Worm (Caenorhabditis elegans) whole organism, late embryonic: ENCODE data around the gene fbxc-29.
A peak's percentile ranks its signal among the peaks of the same experiment; 100 is the strongest.

Experiments used
- C08G9.2 ChIP-seq: sonication (generic microtip); optimal IDR thresholded peaks from 2 replicates; lab custom pipeline; 2016; ENCODE audit warnings: mild to moderate bottlenecking, missing genetic modification characterization, moderate library complexity, missing compliant biosample characterization
- F13H6.1 ChIP-seq: sonication (generic microtip); optimal IDR thresholded peaks from 2 replicates; lab custom pipeline; 2016; ENCODE audit warnings: missing genetic modification characterization, missing compliant biosample characterization
- K09A11.1 ChIP-seq: sonication (generic microtip); optimal IDR thresholded peaks from 2 replicates; lab custom pipeline; 2017; ENCODE audit warnings: antibody characterized with exemption, mild to moderate bottlenecking, missing genetic modification characterization, missing compliant biosample characterization; ENCODE audit not compliant: insufficient read depth
- T23F11.4 ChIP-seq: fragments of 200-800 bp; sonication (Bioruptor generic); optimal IDR thresholded peaks from 2 replicates; lab custom pipeline; 2018; ENCODE audit warnings: mild to moderate bottlenecking, missing genetic modification characterization, missing compliant biosample characterization
- ceh-22 ChIP-seq: sonication (generic microtip); optimal IDR thresholded peaks from 2 replicates; lab custom pipeline; 2017; ENCODE audit warnings: missing biosample characterization, missing genetic modification characterization
- ceh-30 ChIP-seq: fragments of 150-350 bp; optimal IDR thresholded peaks from 2 replicates; lab custom pipeline; 2014; ENCODE audit warnings: missing biosample characterization, missing genetic modification characterization
- ceh-31 ChIP-seq: sonication (generic microtip); optimal IDR thresholded peaks from 2 replicates; lab custom pipeline; 2016; ENCODE audit warnings: missing genetic modification characterization, missing compliant biosample characterization
- ceh-34 ChIP-seq: sonication (generic microtip); optimal IDR thresholded peaks from 2 replicates; lab custom pipeline; 2016; ENCODE audit warnings: mild to moderate bottlenecking, missing genetic modification characterization, missing compliant biosample characterization
- ceh-48 ChIP-seq: sonication (generic microtip); optimal IDR thresholded peaks from 2 replicates; lab custom pipeline; 2016; ENCODE audit warnings: missing genetic modification characterization, inconsistent platforms, missing compliant biosample characterization
- ceh-6 ChIP-seq: fragments of 200-800 bp; sonication (Bioruptor generic); optimal IDR thresholded peaks from 2 replicates; lab custom pipeline; 2018; ENCODE audit warnings: mild to moderate bottlenecking, missing genetic modification characterization, missing compliant biosample characterization
- dve-1 ChIP-seq: sonication (generic microtip); optimal IDR thresholded peaks from 2 replicates; lab custom pipeline; 2017; ENCODE audit warnings: antibody characterized with exemption, mild to moderate bottlenecking, missing genetic modification characterization, missing compliant biosample characterization
- elt-2 ChIP-seq: sonication (generic microtip); optimal IDR thresholded peaks from 2 replicates; lab custom pipeline; 2016; ENCODE audit warnings: missing genetic modification reagents, missing genetic modification characterization, missing compliant biosample characterization
- ets-4 ChIP-seq: sonication (generic microtip); optimal IDR thresholded peaks from 2 replicates; lab custom pipeline; 2016; ENCODE audit warnings: missing genetic modification characterization, missing compliant biosample characterization
- fax-1 ChIP-seq: sonication (generic microtip); optimal IDR thresholded peaks from 2 replicates; lab custom pipeline; 2016; ENCODE audit warnings: missing genotype, missing genetic modification characterization, missing compliant biosample characterization
- fkh-10 ChIP-seq: fragments of 150-350 bp; optimal IDR thresholded peaks from 2 replicates; lab custom pipeline; 2014; ENCODE audit warnings: missing biosample characterization, missing genetic modification reagents, missing genetic modification characterization
- fkh-6 ChIP-seq: sonication (generic microtip); optimal IDR thresholded peaks from 2 replicates; lab custom pipeline; 2016; ENCODE audit warnings: missing genetic modification characterization, missing compliant biosample characterization
- gmeb-2 ChIP-seq: sonication (generic microtip); optimal IDR thresholded peaks from 2 replicates; lab custom pipeline; 2016; ENCODE audit warnings: missing genetic modification characterization, inconsistent platforms, missing compliant biosample characterization
- hlh-13 ChIP-seq: fragments of 200-800 bp; sonication (Bioruptor generic); optimal IDR thresholded peaks from 2 replicates; lab custom pipeline; 2018; ENCODE audit warnings: mild to moderate bottlenecking, missing genetic modification characterization, missing compliant biosample characterization
- hlh-30 ChIP-seq: sonication (generic microtip); optimal IDR thresholded peaks from 2 replicates; lab custom pipeline; 2017; ENCODE audit warnings: antibody characterized with exemption, missing genetic modification characterization, missing compliant biosample characterization; ENCODE audit not compliant: insufficient read depth
- madf-2 ChIP-seq: sonication (generic microtip); optimal IDR thresholded peaks from 2 replicates; lab custom pipeline; 2017; ENCODE audit warnings: missing genetic modification characterization, missing compliant biosample characterization
- mec-3 ChIP-seq: sonication (generic microtip); optimal IDR thresholded peaks from 2 replicates; lab custom pipeline; 2016; ENCODE audit warnings: borderline replicate concordance, missing genetic modification characterization, missing compliant biosample characterization
- nfya-1 ChIP-seq: sonication (generic microtip); optimal IDR thresholded peaks from 2 replicates; lab custom pipeline; 2017; ENCODE audit warnings: missing genetic modification characterization, mild to moderate bottlenecking, missing compliant biosample characterization, antibody characterized with exemption, moderate library complexity
- nhr-11 ChIP-seq: fragments of 150-350 bp; optimal IDR thresholded peaks from 2 replicates; lab custom pipeline; 2014; ENCODE audit warnings: missing biosample characterization, missing genetic modification characterization
- nhr-232 ChIP-seq: sonication (generic microtip); optimal IDR thresholded peaks from 2 replicates; lab custom pipeline; 2016; ENCODE audit warnings: missing genetic modification characterization, missing compliant biosample characterization
- npax-4 ChIP-seq: sonication (generic microtip); optimal IDR thresholded peaks from 2 replicates; lab custom pipeline; 2016; ENCODE audit warnings: missing genetic modification characterization, missing compliant biosample characterization
- odd-2 ChIP-seq: sonication (generic microtip); optimal IDR thresholded peaks from 2 replicates; lab custom pipeline; 2017; ENCODE audit warnings: antibody characterized with exemption, mild to moderate bottlenecking, missing genetic modification characterization, missing compliant biosample characterization
- pag-3 ChIP-seq: sonication (generic microtip); optimal IDR thresholded peaks from 2 replicates; lab custom pipeline; 2016; ENCODE audit warnings: missing compliant biosample characterization, missing genetic modification characterization, borderline replicate concordance
- pqm-1 ChIP-seq: sonication (generic microtip); optimal IDR thresholded peaks from 2 replicates; lab custom pipeline; 2016; ENCODE audit warnings: missing genetic modification characterization, missing compliant biosample characterization
- pros-1 ChIP-seq: fragments of 150-350 bp; optimal IDR thresholded peaks from 2 replicates; lab custom pipeline; 2014; ENCODE audit warnings: missing biosample characterization, missing genetic modification reagents, missing genetic modification characterization
- ref-2 ChIP-seq: sonication (generic microtip); optimal IDR thresholded peaks from 2 replicates; lab custom pipeline; 2016; ENCODE audit warnings: missing genetic modification characterization, missing compliant biosample characterization
- rnt-1 ChIP-seq: sonication (generic microtip); optimal IDR thresholded peaks from 2 replicates; lab custom pipeline; 2016; ENCODE audit warnings: missing genetic modification characterization, missing compliant biosample characterization
- sdc-2 ChIP-seq: sonication (generic microtip); optimal IDR thresholded peaks from 2 replicates; lab custom pipeline; 2016; ENCODE audit warnings: missing genotype, missing genetic modification characterization, missing compliant biosample characterization
- sox-2 ChIP-seq: fragments of 200-800 bp; sonication (Bioruptor generic); IDR thresholded peaks from 2 replicates; pipeline ENCODE4 v1.3.6; 2022; ENCODE audit warnings: missing genetic modification reagents, missing genetic modification characterization, missing compliant biosample characterization
- sox-4 ChIP-seq: sonication (generic microtip); optimal IDR thresholded peaks from 2 replicates; lab custom pipeline; 2017; ENCODE audit warnings: mild to moderate bottlenecking, missing genetic modification characterization, inconsistent platforms, missing compliant biosample characterization
- syd-9 ChIP-seq: sonication (generic microtip); optimal IDR thresholded peaks from 2 replicates; lab custom pipeline; 2016; ENCODE audit warnings: mild to moderate bottlenecking, missing genetic modification characterization, moderate library complexity, missing compliant biosample characterization
- tbx-2 ChIP-seq: sonication (generic microtip); optimal IDR thresholded peaks from 2 replicates; lab custom pipeline; 2016; ENCODE audit warnings: missing genetic modification characterization, missing compliant biosample characterization
- tbx-7 ChIP-seq: sonication (generic microtip); optimal IDR thresholded peaks from 2 replicates; lab custom pipeline; 2016; ENCODE audit warnings: missing genotype, missing genetic modification characterization, missing compliant biosample characterization
- unc-3 ChIP-seq, 2 experiments: fragments of 200-800 bp in 1 of 2; sonication (Bioruptor generic) in 1 of 2; sonication (generic microtip) in 1 of 2; conservative IDR thresholded peaks in 1 of 2; optimal IDR thresholded peaks in 1 of 2; 2 replicates each; pipeline versions ENCODE4 v1.3.6 to Lab custom; 2016 to 2022; ENCODE audit warnings: missing compliant biosample characterization in 2 of 2, missing genetic modification characterization in 2 of 2, missing genetic modification reagents in 1 of 2
- unc-42 ChIP-seq: sonication (generic microtip); optimal IDR thresholded peaks from 2 replicates; lab custom pipeline; 2016; ENCODE audit warnings: missing genotype, missing genetic modification characterization, missing compliant biosample characterization
- ztf-16 ChIP-seq: sonication (generic microtip); optimal IDR thresholded peaks from 2 replicates; lab custom pipeline; 2017; ENCODE audit warnings: missing genetic modification characterization, missing compliant biosample characterization

Gene fbxc-29

DNA sequence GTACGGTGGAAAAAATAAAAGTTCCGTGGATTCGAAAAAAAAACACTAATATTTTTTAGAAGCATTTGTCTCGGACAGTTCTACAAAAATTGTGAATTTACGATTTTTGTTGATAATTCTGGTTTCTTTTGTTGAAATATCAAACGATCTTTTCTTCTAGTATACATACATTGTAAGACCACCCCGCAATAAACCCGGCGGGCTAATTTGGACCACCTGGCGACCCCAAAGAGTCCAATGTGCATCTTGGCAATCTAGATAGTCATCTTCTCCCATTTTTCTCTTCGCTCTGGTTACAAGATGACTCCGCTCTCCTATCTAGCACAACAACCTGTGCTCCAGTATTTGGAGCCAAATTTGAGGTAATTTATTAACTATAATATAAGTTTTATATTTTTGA, at the start of gene fbxc-29:
TSS of gene fbxc-29 (plus strand) at position 301 of the 400 bp plus-strand sequence.
- TF ChIP-seq ceh-48 (tag; lab: Kevin White, UChicago): no peak
- TF ChIP-seq fkh-10 (GFP tag; lab: Kevin White, UChicago): no peak
- no peak for TF ChIP-seq ceh-31
- TF ChIP-seq tbx-2 (tag; lab: Kevin White, UChicago): no peak
- no peak for TF ChIP-seq pag-3 (tag; lab: Kevin White, UChicago)
- TF ChIP-seq ceh-22: no peak

ce11 chrII:866801-867200, 49.1 kb upstream of the fbxc-29 start, which contains the start of gene Y46B2A.3:
TSS of gene Y46B2A.3 (minus strand) at chrII:866901.
- TF ChIP-seq nfya-1 (tag; lab: Kevin White, UChicago) (no peak), fkh-6 (tag; lab: Kevin White, UChicago) (no peak), sdc-2 (tag; lab: Kevin White, UChicago) (no peak), ztf-16 (tag; lab: Kevin White, UChicago) (no peak), T23F11.4 (GFP tag; lab: Kevin White, UChicago) (no peak), hlh-30 (tag; lab: Kevin White, UChicago) (no peak), rnt-1 (no peak), ref-2 (tag; lab: Kevin White, UChicago) (no peak), unc-42 (tag; lab: Kevin White, UChicago) (no peak)

DNA sequence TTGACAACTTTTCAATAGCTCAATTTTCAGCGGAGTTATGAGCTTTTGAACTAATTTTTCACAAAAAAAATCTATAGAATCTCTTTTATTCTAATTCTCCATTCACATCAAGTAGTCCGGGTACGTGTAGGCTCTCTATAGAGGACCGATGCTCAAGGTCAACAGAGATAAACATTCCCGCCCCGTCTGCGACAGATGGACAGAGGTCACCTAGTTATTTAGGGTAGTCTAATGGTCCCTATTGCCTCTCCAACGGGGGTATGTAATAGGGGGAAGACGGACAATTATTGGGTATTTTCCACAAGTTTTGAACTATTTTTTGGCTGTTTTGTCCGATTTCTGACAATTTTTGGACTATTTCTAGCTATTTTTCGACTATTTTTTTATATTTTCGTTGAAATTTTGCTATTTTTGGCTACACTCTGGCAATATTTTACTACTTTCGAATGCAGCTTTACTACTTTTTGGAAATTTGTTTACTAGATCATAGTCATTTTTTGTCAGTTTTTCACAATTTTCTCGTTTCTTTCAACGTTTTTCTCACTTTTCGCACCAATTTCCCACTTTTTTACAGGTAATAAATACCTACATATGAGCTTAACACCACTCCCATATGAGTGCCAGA, 47.5 kb upstream of the fbxc-29 start, which contains the start of gene fbxc-51:
TSS of gene fbxc-51 (plus strand) at position 575 of the 625 bp plus-strand sequence.
- TF ChIP-seq ceh-48 (tag; lab: Kevin White, UChicago): no peak
- peak; percentile 30 for TF ChIP-seq elt-2 (tag; lab: Kevin White, UChicago)

- TF ChIP-seq ceh-48 (tag; lab: Kevin White, UChicago): no peak
- no peak for TF ChIP-seq sox-2 (GFP tag; lab: Robert Waterston, UW)
Measured at ce11 chrII:869316-869715, 46.6 kb upstream of the fbxc-29 start.

DNA sequence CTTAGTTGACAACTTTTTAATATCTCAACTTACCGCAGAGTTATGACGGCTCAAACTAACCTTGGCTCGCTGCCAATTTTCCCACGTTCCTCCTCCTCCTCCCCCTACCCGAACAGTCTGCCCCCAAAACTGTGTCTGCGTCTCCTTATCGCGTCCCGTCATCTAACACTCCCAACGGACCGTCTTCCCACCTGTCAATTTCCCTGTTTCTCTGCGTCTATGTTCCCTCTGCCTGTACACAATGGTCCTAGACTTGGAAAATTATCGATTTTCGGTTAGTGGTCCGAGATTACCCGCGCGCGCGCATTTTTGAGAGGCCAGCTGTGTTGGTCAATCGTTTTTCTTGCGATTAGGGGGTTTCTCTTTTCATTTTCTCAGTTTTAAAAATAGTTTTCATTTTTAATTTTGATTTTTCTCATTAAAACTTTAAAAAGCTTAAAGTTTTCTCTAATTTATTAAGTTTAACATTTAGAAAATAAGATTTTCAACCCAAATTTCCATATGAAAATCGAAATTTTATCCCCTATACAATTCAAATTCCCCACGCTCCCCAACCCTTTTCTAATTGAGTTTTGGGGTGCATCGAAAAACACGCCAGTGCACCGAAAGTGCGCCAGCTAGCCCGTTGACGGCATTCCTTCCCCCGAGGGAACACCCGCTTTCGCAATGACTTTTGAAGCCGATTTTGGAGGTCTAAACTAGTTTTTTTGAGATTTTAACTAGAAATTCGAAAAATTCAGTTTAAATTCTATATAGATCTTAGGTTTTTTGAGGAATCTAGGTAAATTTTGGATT, 42.7 kb upstream of the fbxc-29 start, which contains the start of gene alg-2:
TSS of gene alg-2 (plus strand) at position 220 of the 795 bp plus-strand sequence.
- TF ChIP-seq gmeb-2 (tag; lab: Kevin White, UChicago) (no peak), unc-3 (GFP tag; conservative IDR thresholded peaks at IDR 0.05; lab: Robert Waterston, UW) (peak; percentile 48; the same call in 1 of the 2 replicates), unc-3 (tag; optimal IDR thresholded peaks at IDR 0.05; lab: Kevin White, UChicago) (peak; percentile 82), odd-2 (tag; lab: Kevin White, UChicago) (no peak), nhr-11 (no peak), nhr-232 (tag; lab: Kevin White, UChicago) (no peak), ceh-30 (tag; lab: Kevin White, UChicago) (no peak), unc-42 (tag; lab: Kevin White, UChicago) (peak; percentile 91), ceh-6 (GFP tag; lab: Kevin White, UChicago) (no peak), ceh-34 (tag; lab: Kevin White, UChicago) (no peak), sox-2 (GFP tag; lab: Robert Waterston, UW) (no peak), fax-1 (tag; lab: Kevin White, UChicago) (no peak), ceh-31 (peak; percentile 1), K09A11.1 (tag; lab: Kevin White, UChicago) (no peak), pqm-1 (no peak), ets-4 (tag; lab: Kevin White, UChicago) (peak; percentile 15), ceh-22 (no peak), npax-4 (no peak), tbx-7 (tag; lab: Kevin White, UChicago) (no peak), mec-3 (tag; lab: Kevin White, UChicago) (no peak), dve-1 (tag; lab: Kevin White, UChicago) (no peak), madf-2 (tag; lab: Kevin White, UChicago) (no peak), syd-9 (tag; lab: Kevin White, UChicago) (no peak), C08G9.2 (tag; lab: Kevin White, UChicago) (no peak), hlh-13 (GFP tag; lab: Kevin White, UChicago) (no peak), sox-4 (tag; lab: Kevin White, UChicago) (no peak), ref-2 (tag; lab: Kevin White, UChicago) (peak; percentile 52), nfya-1 (tag; lab: Kevin White, UChicago) (no peak), F13H6.1 (tag; lab: Kevin White, UChicago) (no peak), pros-1 (tag; lab: Kevin White, UChicago) (no peak)
